Worm (Caenorhabditis elegans) whole organism, L1 larva: ENCODE data around the gene cup-15.
A peak's percentile ranks its signal among the peaks of the same experiment; 100 is the strongest.

Experiments
- F16B12.6 ChIP-seq: fragments of 150-350 bp; optimal IDR thresholded peaks from 2 replicates; lab custom pipeline; 2014; ENCODE audit warnings: missing biosample characterization, missing genetic modification characterization
- Y116A8C.19 ChIP-seq: sonication (generic microtip); optimal IDR thresholded peaks from 2 replicates; lab custom pipeline; 2016; ENCODE audit warnings: missing compliant biosample characterization, missing genetic modification characterization, borderline replicate concordance
- aha-1 ChIP-seq: fragments of 150-350 bp; optimal IDR thresholded peaks from 2 replicates; lab custom pipeline; 2014; ENCODE audit warnings: missing biosample characterization, missing genetic modification characterization
- alr-1 ChIP-seq: fragments of 200-800 bp; sonication (Bioruptor generic); optimal IDR thresholded peaks from 2 replicates; lab custom pipeline; 2018; ENCODE audit warnings: borderline replicate concordance, mild to moderate bottlenecking, missing genetic modification characterization, missing compliant biosample characterization
- aly-2 ChIP-seq: fragments of 150-350 bp; optimal IDR thresholded peaks from 2 replicates; lab custom pipeline; 2014; ENCODE audit warnings: missing biosample characterization, missing genetic modification characterization
- blmp-1 ChIP-seq: fragments of 150-350 bp; optimal IDR thresholded peaks from 2 replicates; lab custom pipeline; 2014; ENCODE audit warnings: missing biosample characterization, missing genetic modification characterization
- ceh-88 ChIP-seq: fragments of 200-800 bp; sonication (Bioruptor generic); IDR thresholded peaks from 2 replicates; pipeline ENCODE4 v1.3.6; 2022; ENCODE audit warnings: missing genetic modification characterization, missing compliant biosample characterization
- dpl-1 ChIP-seq, 3 experiments: fragments of 150-350 bp in 2 of 3; sonication (generic microtip) in 1 of 3; optimal IDR thresholded peaks; 2 replicates each; lab custom pipeline; 2014 to 2017; ENCODE audit warnings: missing biosample characterization in 3 of 3, missing genetic modification characterization in 3 of 3, missing genetic modification reagents in 3 of 3
- dsc-1 ChIP-seq: sonication (generic microtip); optimal IDR thresholded peaks from 2 replicates; lab custom pipeline; 2016; ENCODE audit warnings: mild to moderate bottlenecking, missing genetic modification characterization, missing compliant biosample characterization
- efl-1 ChIP-seq, 4 experiments: fragments of 150-350 bp; optimal IDR thresholded peaks in 3 of 4; peaks in 1 of 4; 1 replicate in 1 of 4; 2 replicates in 3 of 4; lab custom pipeline; 2014; ENCODE audit warnings: missing biosample characterization in 2 of 4, missing genetic modification characterization in 2 of 4, missing genetic modification reagents in 2 of 4
- efl-3 ChIP-seq: fragments of 200-800 bp; sonication (Bioruptor generic); optimal IDR thresholded peaks from 2 replicates; lab custom pipeline; 2018; ENCODE audit warnings: mild to moderate bottlenecking, missing genetic modification characterization, missing compliant biosample characterization
- egl-13 ChIP-seq: sonication (generic microtip); optimal IDR thresholded peaks from 2 replicates; lab custom pipeline; 2016; ENCODE audit warnings: missing genotype, missing genetic modification reagents, missing genetic modification characterization, missing compliant biosample characterization
- elt-3 ChIP-seq, 6 experiments: fragments of 150-350 bp in 1 of 6; sonication (generic microtip); optimal IDR thresholded peaks; 2 replicates each; lab custom pipeline; 2017 to 2018; ENCODE audit warnings: missing biosample characterization in 6 of 6, missing genetic modification characterization in 6 of 6, inconsistent platforms in 1 of 6
- fkh-8 ChIP-seq: sonication (generic microtip); optimal IDR thresholded peaks from 2 replicates; lab custom pipeline; 2016; ENCODE audit warnings: mild to moderate bottlenecking, missing genetic modification characterization, missing compliant biosample characterization
- grh-1 ChIP-seq: fragments of 200-800 bp; sonication (Bioruptor generic); IDR thresholded peaks from 2 replicates; pipeline ENCODE4 v1.3.6; 2022; ENCODE audit warnings: missing genetic modification reagents, missing genetic modification characterization, missing compliant biosample characterization
- hlh-17 ChIP-seq: fragments of 200-800 bp; sonication (Bioruptor generic); optimal IDR thresholded peaks from 2 replicates; lab custom pipeline; 2018; ENCODE audit warnings: missing genetic modification characterization, mild to moderate bottlenecking, missing compliant biosample characterization, moderate library complexity, borderline replicate concordance
- hlh-4 ChIP-seq: sonication (generic microtip); optimal IDR thresholded peaks from 2 replicates; lab custom pipeline; 2016; ENCODE audit warnings: mild to moderate bottlenecking, missing genetic modification characterization, missing compliant biosample characterization
- hpl-2 ChIP-seq: fragments of 150-350 bp; optimal IDR thresholded peaks from 2 replicates; lab custom pipeline; 2014; ENCODE audit warnings: missing biosample characterization, missing genetic modification reagents, missing genetic modification characterization
- lin-13 ChIP-seq: fragments of 150-350 bp; optimal IDR thresholded peaks from 2 replicates; lab custom pipeline; 2014; ENCODE audit warnings: missing biosample characterization, missing genetic modification reagents, missing genetic modification characterization
- lin-14 ChIP-seq: fragments of 200-800 bp; sonication (Bioruptor generic); optimal IDR thresholded peaks from 2 replicates; lab custom pipeline; 2018; ENCODE audit warnings: mild to moderate bottlenecking, missing genetic modification characterization, moderate library complexity, missing compliant biosample characterization
- lin-15B ChIP-seq: fragments of 150-350 bp; sonication (generic microtip); optimal IDR thresholded peaks from 3 replicates; lab custom pipeline; 2014; ENCODE audit warnings: missing biosample characterization, missing genetic modification characterization
- lin-39 ChIP-seq: fragments of 150-350 bp; optimal IDR thresholded peaks from 2 replicates; lab custom pipeline; 2014; ENCODE audit warnings: missing biosample characterization, missing genetic modification reagents, missing genetic modification characterization
- lir-3 ChIP-seq: sonication (generic microtip); optimal IDR thresholded peaks from 2 replicates; lab custom pipeline; 2016; ENCODE audit warnings: mild to moderate bottlenecking, missing genetic modification characterization, moderate library complexity, missing compliant biosample characterization; ENCODE audit not compliant: poor library complexity
- nhr-11 ChIP-seq: fragments of 150-350 bp; optimal IDR thresholded peaks from 2 replicates; lab custom pipeline; 2014; ENCODE audit warnings: missing biosample characterization, missing genetic modification characterization
- nhr-19 ChIP-seq: fragments of 200-800 bp; sonication (Bioruptor generic); conservative IDR thresholded peaks from 2 replicates; pipeline ENCODE4 v1.3.6; 2022; ENCODE audit warnings: missing genetic modification characterization, missing compliant biosample characterization
- nhr-20 ChIP-seq: sonication (generic microtip); optimal IDR thresholded peaks from 2 replicates; lab custom pipeline; 2016; ENCODE audit warnings: mild to moderate bottlenecking, missing genetic modification characterization, missing compliant biosample characterization
- nhr-90 ChIP-seq: sonication (generic microtip); optimal IDR thresholded peaks from 2 replicates; lab custom pipeline; 2016; ENCODE audit warnings: mild to moderate bottlenecking, missing genetic modification characterization, missing compliant biosample characterization; ENCODE audit not compliant: poor library complexity
- pag-3 ChIP-seq: sonication (generic microtip); optimal IDR thresholded peaks from 2 replicates; lab custom pipeline; 2017; ENCODE audit warnings: missing genetic modification characterization, mild to moderate bottlenecking, missing compliant biosample characterization, antibody characterized with exemption, borderline replicate concordance; ENCODE audit not compliant: insufficient read depth
- pax-3 ChIP-seq: fragments of 200-800 bp; sonication (Bioruptor generic); optimal IDR thresholded peaks from 2 replicates; lab custom pipeline; 2018; ENCODE audit warnings: mild to moderate bottlenecking, missing genetic modification characterization, moderate library complexity, missing compliant biosample characterization
- pqm-1 ChIP-seq: sonication (generic microtip); optimal IDR thresholded peaks from 3 replicates; lab custom pipeline; 2017; ENCODE audit warnings: missing biosample characterization, missing genetic modification characterization
- sox-4 ChIP-seq: sonication (generic microtip); optimal IDR thresholded peaks from 2 replicates; lab custom pipeline; 2016; ENCODE audit warnings: missing genetic modification characterization, missing compliant biosample characterization
- swsn-7 ChIP-seq: sonication (generic microtip); optimal IDR thresholded peaks from 2 replicates; lab custom pipeline; 2016; ENCODE audit warnings: missing genetic modification characterization, missing compliant biosample characterization
- tbx-2 ChIP-seq: sonication (generic microtip); optimal IDR thresholded peaks from 2 replicates; lab custom pipeline; 2016; ENCODE audit warnings: missing genetic modification characterization, missing compliant biosample characterization
- tlp-1 ChIP-seq: fragments of 150-350 bp; optimal IDR thresholded peaks from 2 replicates; lab custom pipeline; 2014; ENCODE audit warnings: missing biosample characterization, missing genetic modification characterization
- unc-30 ChIP-seq: sonication (generic microtip); optimal IDR thresholded peaks from 2 replicates; lab custom pipeline; 2017; ENCODE audit warnings: missing biosample characterization, missing genetic modification characterization
- unc-98 ChIP-seq: fragments of 200-800 bp; sonication (Bioruptor generic); IDR thresholded peaks from 2 replicates; pipeline ENCODE4 v1.3.6; 2022; ENCODE audit warnings: missing genetic modification characterization, missing compliant biosample characterization
- vab-15 ChIP-seq: sonication (generic microtip); optimal IDR thresholded peaks from 2 replicates; lab custom pipeline; 2017; ENCODE audit warnings: missing genotype, mild to moderate bottlenecking, missing genetic modification characterization, missing compliant biosample characterization
- xbp-1 ChIP-seq: sonication (generic microtip); optimal IDR thresholded peaks from 2 replicates; lab custom pipeline; 2016; ENCODE audit warnings: missing genetic modification characterization, missing compliant biosample characterization
- ztf-11 ChIP-seq, 2 experiments: sonication (generic microtip); optimal IDR thresholded peaks; 2 replicates each; lab custom pipeline; 2016 to 2017; ENCODE audit warnings: missing genetic modification characterization in 2 of 2, missing biosample characterization in 1 of 2, missing compliant biosample characterization in 1 of 2

The cup-15 gene

ce11 chrII:9322870-9323349 is 29.9 kb upstream of the cup-15 start, which contains the start of gene rab-39 (continued):
- TF ChIP-seq dpl-1 (GFP tag; optimal IDR thresholded peaks at IDR 0.05; lab: Kevin White, UChicago) (peak; percentile 22 to 53 (median 31)), aly-2 (no peak), grh-1 (GFP tag; lab: Robert Waterston, UW) (no peak), efl-1 (optimal IDR thresholded peaks at IDR 0.05; lab: Kevin White, UChicago) (peak; percentile 15 to 30), efl-1 (GFP tag; optimal IDR thresholded peaks at IDR 0.05 in 1 of 2; lab: Kevin White, UChicago) (peak; percentile 40 to 83), swsn-7 (tag; lab: Kevin White, UChicago) (no peak), tlp-1 (tag; lab: Kevin White, UChicago) (no peak), F16B12.6 (no peak), pag-3 (tag; lab: Kevin White, UChicago) (no peak), hlh-17 (no peak), pqm-1 (no peak), nhr-11 (tag; lab: Kevin White, UChicago) (no peak), unc-98 (no peak), Y116A8C.19 (tag; lab: Kevin White, UChicago) (no peak), vab-15 (tag; lab: Kevin White, UChicago) (no peak), unc-30 (tag; lab: Kevin White, UChicago) (no peak), elt-3 (tag; optimal IDR thresholded peaks at IDR 0.05; lab: Kevin White, UChicago) (no peak), xbp-1 (tag; lab: Kevin White, UChicago) (no peak), tbx-2 (tag; lab: Kevin White, UChicago) (no peak), hpl-2 (GFP tag; lab: Kevin White, UChicago) (no peak), lir-3 (no peak), alr-1 (tag; lab: Kevin White, UChicago) (no peak), lin-39 (tag; lab: Kevin White, UChicago) (no peak), pax-3 (tag; lab: Kevin White, UChicago) (no peak), fkh-8 (tag; lab: Kevin White, UChicago) (peak; percentile 29), lin-15B (no peak), nhr-90 (no peak), lin-14 (GFP tag; lab: Kevin White, UChicago) (peak; percentile 31), efl-3 (no peak), sox-4 (tag; lab: Kevin White, UChicago) (no peak), egl-13 (tag; lab: Kevin White, UChicago) (no peak), ztf-11 (tag; optimal IDR thresholded peaks at IDR 0.05; lab: Kevin White, UChicago) (no peak), lin-13 (GFP tag; lab: Kevin White, UChicago) (no peak), aha-1 (no peak), ceh-88 (GFP tag; lab: Robert Waterston, UW) (no peak), blmp-1 (peak; percentile 45), hlh-4 (tag; lab: Kevin White, UChicago) (no peak), nhr-20 (tag; lab: Kevin White, UChicago) (peak; percentile 4), nhr-19 (GFP tag; lab: Robert Waterston, UW) (no peak)

- TF ChIP-seq dsc-1 (tag; lab: Kevin White, UChicago) (peak; percentile 18), tlp-1 (tag; lab: Kevin White, UChicago) (no peak)
These were observed 29.1 kb upstream of the cup-15 start, which contains the start of gene egli-1 for ce11 chrII:9323660-9324059. Gene egli-1, plus strand, starts transcription at chrII:9323960.
